Worm (Caenorhabditis elegans) whole organism, L3 larva: ENCODE measurements around the gene droe-4.
A peak's percentile ranks its signal among the peaks of the same experiment; 100 is the strongest.

ENCODE experiments used
- R02D3.7 ChIP-seq: fragments of 150-350 bp; optimal IDR thresholded peaks from 2 replicates; lab custom pipeline; 2014; ENCODE audit warnings: missing biosample characterization, missing genetic modification characterization
- aly-2 ChIP-seq: fragments of 150-350 bp; optimal IDR thresholded peaks from 2 replicates; lab custom pipeline; 2014; ENCODE audit warnings: missing biosample characterization, missing genetic modification characterization
- ama-1 ChIP-seq: fragments of 150-350 bp; optimal IDR thresholded peaks from 2 replicates; lab custom pipeline; 2018
- ceh-16 ChIP-seq: sonication (generic microtip); optimal IDR thresholded peaks from 2 replicates; lab custom pipeline; 2017; ENCODE audit warnings: missing biosample characterization, missing genetic modification characterization
- ceh-28 ChIP-seq: fragments of 150-350 bp; optimal IDR thresholded peaks from 2 replicates; lab custom pipeline; 2014; ENCODE audit warnings: missing biosample characterization, missing genetic modification reagents, missing genetic modification characterization
- ceh-82 ChIP-seq: fragments of 150-350 bp; optimal IDR thresholded peaks from 2 replicates; lab custom pipeline; 2014; ENCODE audit warnings: missing biosample characterization, missing genetic modification characterization
- ceh-9 ChIP-seq: sonication (generic microtip); optimal IDR thresholded peaks from 2 replicates; lab custom pipeline; 2018; ENCODE audit warnings: missing biosample characterization, missing genetic modification characterization
- daf-12 ChIP-seq: fragments of 150-350 bp; optimal IDR thresholded peaks from 2 replicates; lab custom pipeline; 2014; ENCODE audit warnings: missing biosample characterization, missing genetic modification reagents, missing genetic modification characterization
- egl-27 ChIP-seq: sonication (generic microtip); optimal IDR thresholded peaks from 4 replicates; lab custom pipeline; 2017; ENCODE audit warnings: missing biosample characterization, missing genetic modification reagents, missing genetic modification characterization
- egl-5 ChIP-seq: fragments of 150-350 bp; optimal IDR thresholded peaks from 2 replicates; lab custom pipeline; 2017; ENCODE audit warnings: missing biosample characterization, missing genetic modification reagents, missing genetic modification characterization, inconsistent platforms
- elt-1 ChIP-seq: fragments of 150-350 bp; optimal IDR thresholded peaks from 2 replicates; lab custom pipeline; 2014; ENCODE audit warnings: missing biosample characterization, missing genetic modification characterization
- elt-3 ChIP-seq, 3 experiments: fragments of 150-350 bp in 1 of 3; sonication (generic microtip) in 2 of 3; optimal IDR thresholded peaks; 2 replicates in 2 of 3; 4 replicates in 1 of 3; lab custom pipeline; 2014 to 2017; ENCODE audit warnings: missing biosample characterization in 3 of 3, missing genetic modification characterization in 3 of 3
- eor-1 ChIP-seq, 2 experiments: fragments of 150-350 bp; optimal IDR thresholded peaks; 2 replicates each; lab custom pipeline; 2014 to 2018; ENCODE audit warnings: missing biosample characterization in 2 of 2, missing genetic modification characterization in 2 of 2
- fkh-10 ChIP-seq: sonication (generic microtip); optimal IDR thresholded peaks from 2 replicates; lab custom pipeline; 2017; ENCODE audit warnings: missing biosample characterization, missing genetic modification reagents, missing genetic modification characterization
- fkh-2 ChIP-seq: fragments of 150-350 bp; optimal IDR thresholded peaks from 2 replicates; lab custom pipeline; 2014; ENCODE audit warnings: missing biosample characterization, missing genetic modification reagents, missing genetic modification characterization
- fos-1 ChIP-seq: fragments of 150-350 bp; optimal IDR thresholded peaks from 2 replicates; lab custom pipeline; 2014; ENCODE audit warnings: missing biosample characterization, missing genetic modification characterization
- hmg-11 ChIP-seq: sonication (generic microtip); optimal IDR thresholded peaks from 2 replicates; lab custom pipeline; 2016; ENCODE audit warnings: missing genetic modification characterization, missing compliant biosample characterization
- lin-15B ChIP-seq: fragments of 150-350 bp; optimal IDR thresholded peaks from 2 replicates; lab custom pipeline; 2014; ENCODE audit warnings: missing biosample characterization, missing genetic modification characterization
- lin-39 ChIP-seq: fragments of 150-350 bp; optimal IDR thresholded peaks from 2 replicates; lab custom pipeline; 2018; ENCODE audit warnings: missing biosample characterization, missing genetic modification reagents, missing genetic modification characterization
- lsy-12 ChIP-seq: sonication (generic microtip); optimal IDR thresholded peaks from 2 replicates; lab custom pipeline; 2016; ENCODE audit warnings: mild to moderate bottlenecking, missing genetic modification characterization, missing compliant biosample characterization
- mdl-1 ChIP-seq: fragments of 150-350 bp; optimal IDR thresholded peaks from 2 replicates; lab custom pipeline; 2014; ENCODE audit warnings: missing biosample characterization, missing genetic modification characterization
- mml-1 ChIP-seq: fragments of 150-350 bp; sonication (generic microtip); optimal IDR thresholded peaks from 3 replicates; lab custom pipeline; 2014; ENCODE audit warnings: missing biosample characterization, missing genetic modification characterization
- nfya-1 ChIP-seq: sonication (generic microtip); optimal IDR thresholded peaks from 2 replicates; lab custom pipeline; 2017; ENCODE audit warnings: missing genetic modification characterization, mild to moderate bottlenecking, missing compliant biosample characterization, antibody characterized with exemption, moderate library complexity; ENCODE audit not compliant: insufficient read depth
- nhr-12 ChIP-seq: fragments of 150-350 bp; optimal IDR thresholded peaks from 2 replicates; lab custom pipeline; 2014; ENCODE audit warnings: missing biosample characterization, missing genetic modification characterization
- nhr-23 ChIP-seq: fragments of 150-350 bp; optimal IDR thresholded peaks from 2 replicates; lab custom pipeline; 2014; ENCODE audit warnings: missing biosample characterization, missing genetic modification reagents, missing genetic modification characterization
- nhr-237 ChIP-seq: fragments of 150-350 bp; optimal IDR thresholded peaks from 2 replicates; lab custom pipeline; 2014; ENCODE audit warnings: missing biosample characterization, missing genetic modification characterization
- nhr-28 ChIP-seq: fragments of 150-350 bp; optimal IDR thresholded peaks from 2 replicates; lab custom pipeline; 2014; ENCODE audit warnings: missing biosample characterization, missing genetic modification characterization
- nhr-43 ChIP-seq: sonication (generic microtip); optimal IDR thresholded peaks from 2 replicates; lab custom pipeline; 2016; ENCODE audit warnings: mild to moderate bottlenecking, missing genetic modification characterization, missing compliant biosample characterization; ENCODE audit not compliant: poor library complexity, severe bottlenecking
- nhr-67 ChIP-seq: fragments of 150-350 bp; optimal IDR thresholded peaks from 2 replicates; lab custom pipeline; 2014; ENCODE audit warnings: missing biosample characterization, missing genetic modification characterization
- nhr-76 ChIP-seq: fragments of 150-350 bp; sonication (generic microtip); optimal IDR thresholded peaks from 5 replicates; lab custom pipeline; 2014; ENCODE audit warnings: missing biosample characterization, missing genetic modification characterization
- nhr-77 ChIP-seq: fragments of 150-350 bp; optimal IDR thresholded peaks from 2 replicates; lab custom pipeline; 2014; ENCODE audit warnings: missing biosample characterization, missing genetic modification characterization
- pha-4 ChIP-seq: fragments of 150-350 bp; optimal IDR thresholded peaks from 2 replicates; lab custom pipeline; 2014; ENCODE audit warnings: missing biosample characterization, missing genetic modification reagents, missing genetic modification characterization
- pqm-1 ChIP-seq: fragments of 150-350 bp; optimal IDR thresholded peaks from 2 replicates; lab custom pipeline; 2017; ENCODE audit warnings: missing biosample characterization, missing genetic modification characterization, inconsistent platforms
- snpc-4 ChIP-seq: fragments of 150-350 bp; optimal IDR thresholded peaks from 2 replicates; lab custom pipeline; 2014; ENCODE audit warnings: missing biosample characterization, missing genetic modification characterization
- tbx-2 ChIP-seq: sonication (generic microtip); optimal IDR thresholded peaks from 2 replicates; lab custom pipeline; 2016; ENCODE audit warnings: mild to moderate bottlenecking, missing genetic modification characterization, missing compliant biosample characterization
- unc-62 ChIP-seq: fragments of 150-350 bp; sonication (generic microtip); optimal IDR thresholded peaks from 4 replicates; lab custom pipeline; 2014; ENCODE audit warnings: missing biosample characterization, missing genetic modification reagents, missing genetic modification characterization
- zag-1 ChIP-seq: fragments of 150-350 bp; optimal IDR thresholded peaks from 2 replicates; lab custom pipeline; 2014; ENCODE audit warnings: missing biosample characterization, missing genetic modification characterization
- ztf-11 ChIP-seq: fragments of 150-350 bp; optimal IDR thresholded peaks from 2 replicates; lab custom pipeline; 2014; ENCODE audit warnings: missing biosample characterization, missing genetic modification characterization
- ztf-4 ChIP-seq: fragments of 150-350 bp; optimal IDR thresholded peaks from 2 replicates; lab custom pipeline; 2014; ENCODE audit warnings: missing biosample characterization, missing genetic modification characterization

Gene droe-4

ce11 chrV:14003587-14004156 lies 11.2 kb downstream of the droe-4 start:
- TF ChIP-seq zag-1, result no peak
- TF ChIP-seq R02D3.7 (tag; lab: Kevin White, UChicago), result no peak
- peak; percentile 29 for TF ChIP-seq nfya-1 (tag; lab: Kevin White, UChicago)
- TF ChIP-seq egl-5 (tag; lab: Kevin White, UChicago), result peak; percentile 53
- no peak for TF ChIP-seq nhr-43
- peak; percentile 8 for TF ChIP-seq hmg-11
- TF ChIP-seq ceh-82 (tag; lab: Kevin White, UChicago), result no peak
- TF ChIP-seq lin-15B (tag; lab: Kevin White, UChicago), result no peak
- no peak for TF ChIP-seq nhr-77 (tag; lab: Kevin White, UChicago)
- no peak for TF ChIP-seq ama-1 (lab: Kevin White, UChicago)
- no peak for TF ChIP-seq nhr-67 (tag; lab: Kevin White, UChicago)
- TF ChIP-seq ceh-28 (tag; lab: Kevin White, UChicago), result no peak
- no peak for TF ChIP-seq tbx-2 (tag; lab: Kevin White, UChicago)
- TF ChIP-seq aly-2, result no peak
- no peak for TF ChIP-seq nhr-23 (tag; lab: Kevin White, UChicago)
- no peak for TF ChIP-seq nhr-237 (tag; lab: Kevin White, UChicago)
- peak; percentile 0 for TF ChIP-seq snpc-4 (tag; lab: Kevin White, UChicago)

- no peak for TF ChIP-seq fos-1 (tag; lab: Kevin White, UChicago)
- TF ChIP-seq nhr-237 (tag; lab: Kevin White, UChicago), result no peak
- TF ChIP-seq ztf-4, result no peak
- no peak for TF ChIP-seq ama-1 (lab: Kevin White, UChicago)
- TF ChIP-seq lin-39, result peak; percentile 26
- peak; percentile 66 for TF ChIP-seq fkh-10
- no peak for TF ChIP-seq lsy-12
- no peak for TF ChIP-seq hmg-11
- peak; percentile 14 for TF ChIP-seq nfya-1 (tag; lab: Kevin White, UChicago)
- TF ChIP-seq nhr-23 (tag; lab: Kevin White, UChicago), result no peak
- no peak for TF ChIP-seq R02D3.7 (tag; lab: Kevin White, UChicago)
- TF ChIP-seq pqm-1 (tag; lab: Kevin White, UChicago), result no peak
- TF ChIP-seq egl-5 (tag; lab: Kevin White, UChicago), result peak; percentile 50
- TF ChIP-seq elt-1 (tag; lab: Kevin White, UChicago), result no peak
- TF ChIP-seq tbx-2 (tag; lab: Kevin White, UChicago), result no peak
- TF ChIP-seq nhr-43, result no peak
- no peak for TF ChIP-seq nhr-12
These were observed 11.9 kb downstream of the droe-4 start for ce11 chrV:14004342-14004741.

- no peak for TF ChIP-seq eor-1 (tag; optimal IDR thresholded peaks at IDR 0.05; lab: Kevin White, UChicago)
- TF ChIP-seq nhr-76 (tag; lab: Kevin White, UChicago), result no peak
- TF ChIP-seq egl-27, result no peak
- no peak for TF ChIP-seq daf-12 (tag; lab: Kevin White, UChicago)
- TF ChIP-seq nfya-1 (tag; lab: Kevin White, UChicago), result no peak
- no peak for TF ChIP-seq pha-4
- TF ChIP-seq ztf-11 (tag; lab: Kevin White, UChicago), result no peak
- TF ChIP-seq lsy-12, result no peak
- no peak for TF ChIP-seq unc-62 (GFP tag; lab: Kevin White, UChicago)
- TF ChIP-seq ama-1 (lab: Kevin White, UChicago), result no peak
- TF ChIP-seq nhr-28, result no peak
- no peak for TF ChIP-seq elt-3 (tag; optimal IDR thresholded peaks at IDR 0.05; lab: Kevin White, UChicago)
- TF ChIP-seq snpc-4 (tag; lab: Kevin White, UChicago), result no peak
- TF ChIP-seq pqm-1 (tag; lab: Kevin White, UChicago), result no peak
- no peak for TF ChIP-seq R02D3.7 (tag; lab: Kevin White, UChicago)
- TF ChIP-seq ceh-9, result no peak
- TF ChIP-seq ceh-16 (tag; lab: Kevin White, UChicago), result no peak
- TF ChIP-seq mml-1, result no peak
These were observed 13.4 kb downstream of the droe-4 start, which contains the start of gene ric-7 for ce11 chrV:14005812-14006211. TSS of gene ric-7 (minus strand) at chrV:14005912.

- TF ChIP-seq R02D3.7 (tag; lab: Kevin White, UChicago) (no peak), hmg-11 (peak; percentile 62), mdl-1 (tag; lab: Kevin White, UChicago) (no peak), lin-15B (tag; lab: Kevin White, UChicago) (peak; percentile 19), tbx-2 (tag; lab: Kevin White, UChicago) (no peak), ceh-82 (tag; lab: Kevin White, UChicago) (no peak), egl-5 (tag; lab: Kevin White, UChicago) (no peak), nhr-12 (no peak), nfya-1 (tag; lab: Kevin White, UChicago) (peak; percentile 70), egl-27 (no peak), lsy-12 (no peak), lin-39 (peak; percentile 4), fkh-2 (tag; lab: Kevin White, UChicago) (no peak), eor-1 (tag; optimal IDR thresholded peaks at IDR 0.05; lab: Kevin White, UChicago) (no peak)
These were observed 14.4 kb downstream of the droe-4 start for ce11 chrV:14006819-14007218.
